Fruit fly (Drosophila melanogaster): ENCODE results near the gene CG8945.

Gene CG8945

DNA sequence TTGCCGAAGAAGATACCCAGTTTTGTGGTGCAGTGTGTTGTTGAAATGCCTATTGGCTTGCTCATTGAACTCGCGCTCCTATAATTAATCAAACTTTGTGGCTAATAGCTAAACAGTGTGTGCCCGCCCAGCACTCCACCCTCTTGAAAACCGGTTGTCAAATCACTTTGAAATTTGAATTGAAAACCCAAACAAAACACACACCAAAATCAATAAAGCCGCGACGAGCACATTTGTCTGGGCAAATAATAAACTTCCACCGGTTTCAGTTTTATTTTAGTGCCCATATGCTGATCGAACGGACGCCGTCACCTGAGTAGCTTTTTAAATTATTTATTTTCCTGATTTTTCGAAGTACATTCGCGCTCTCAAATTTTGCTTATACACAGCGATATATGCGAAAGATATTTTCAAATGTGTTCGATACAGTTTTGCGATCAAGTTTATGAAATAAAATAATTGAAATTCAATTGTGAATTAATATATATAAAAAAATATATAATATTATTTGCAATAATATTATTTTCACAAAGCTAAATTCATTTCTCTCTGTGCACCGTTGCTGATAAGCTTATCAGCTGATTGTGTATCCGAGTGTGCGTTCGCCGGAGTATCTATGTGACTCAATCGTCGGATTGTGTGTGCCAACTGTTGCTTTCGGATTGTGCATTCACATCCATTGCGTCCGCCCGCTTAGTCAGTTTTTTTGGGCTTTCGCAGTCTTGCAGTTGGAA is 42.4 kb upstream of the CG8945 start (continued):
- 0 out of 3 replicates have a peak, but pooled peaks have one; percentile 7 for TF ChIP-seq C15 (GFP tag; IDR thresholded peaks at IDR 0.05)
- TF ChIP-seq NfI (GFP tag; optimal IDR thresholded peaks at IDR 0.05) = peak; percentile 83
- TF ChIP-seq pan (optimal IDR thresholded peaks at IDR 0.05) = no peak
- peak in 1 of 2 experiments; percentile 85 for TF ChIP-seq pan (GFP tag; optimal IDR thresholded peaks at IDR 0.05 in 1 of 2, IDR thresholded peaks at IDR 0.05 in 1 of 2)
- no peak for TF ChIP-seq MESR4 (GFP tag; optimal IDR thresholded peaks at IDR 0.05)
- no peak for TF ChIP-seq Dp (GFP tag; optimal IDR thresholded peaks at IDR 0.05)
- peak in 1 of 2 experiments; percentile 46 for TF ChIP-seq Hr78 (GFP tag; optimal IDR thresholded peaks at IDR 0.05)
- TF ChIP-seq CG7357 (GFP tag; IDR thresholded peaks at IDR 0.05) = peak; percentile 49; the same call in 1 of the 3 replicates
- peak; percentile 82 for TF ChIP-seq phol (tag; optimal IDR thresholded peaks at IDR 0.05)
- no peak for TF ChIP-seq Dip2 (GFP tag; IDR thresholded peaks at IDR 0.05)
- no peak for TF ChIP-seq Kr (GFP tag; optimal IDR thresholded peaks at IDR 0.05)
- peak; percentile 40 for TF ChIP-seq MTF-1 (GFP tag; optimal IDR thresholded peaks at IDR 0.05; ENCODE audit: borderline replicate concordance)
- peak; percentile 80; the same call in 1 of the 2 replicates for TF ChIP-seq CG5953 (GFP tag; IDR thresholded peaks at IDR 0.05)
- no peak; the same call in 1 of the 2 replicates for TF ChIP-seq Lim3 (GFP tag; IDR thresholded peaks at IDR 0.05)
- peak; percentile 19 for TF ChIP-seq CrebB (tag; optimal IDR thresholded peaks at IDR 0.05)
- TF ChIP-seq stwl (tag; optimal IDR thresholded peaks at IDR 0.05) = no peak
- no peak for TF ChIP-seq HLH4C (GFP tag; IDR thresholded peaks at IDR 0.05; ENCODE audit: partially characterized antibody)
- peak; percentile 64; the same call in 2 of the 3 replicates for TF ChIP-seq CG11093 (GFP tag; IDR thresholded peaks at IDR 0.05)
- TF ChIP-seq sug (tag; optimal IDR thresholded peaks at IDR 0.05) = peak; percentile 65
- peak; percentile 73 for TF ChIP-seq sob (GFP tag; IDR thresholded peaks at IDR 0.05)
- TF ChIP-seq CG7928 (GFP tag; optimal IDR thresholded peaks at IDR 0.05) = peak; percentile 22
- peak; percentile 68; the same call in 1 of the 2 replicates for TF ChIP-seq klu (GFP tag; IDR thresholded peaks at IDR 0.05)
- TF ChIP-seq CG6272 (GFP tag; IDR thresholded peaks at IDR 0.05) = peak; percentile 56; the same call in 1 of the 2 replicates
- TF ChIP-seq repo (GFP tag; optimal IDR thresholded peaks at IDR 0.05) = no peak
- TF ChIP-seq CG12155 (GFP tag; optimal IDR thresholded peaks at IDR 0.05) = peak; percentile 58
- TF ChIP-seq salm (tag; optimal IDR thresholded peaks at IDR 0.05) = peak; percentile 71
- peak; percentile 90 for TF ChIP-seq GATAe (GFP tag; conservative IDR thresholded peaks at IDR 0.05)
- TF ChIP-seq Six4 (GFP tag; optimal IDR thresholded peaks at IDR 0.05) = peak; percentile 76
- TF ChIP-seq CG1603 (tag; optimal IDR thresholded peaks at IDR 0.05) = no peak
- peak; percentile 86 for TF ChIP-seq CG13296 (GFP tag; optimal IDR thresholded peaks at IDR 0.05)
- peak; percentile 83 for TF ChIP-seq Rfx (GFP tag; IDR thresholded peaks at IDR 0.05)
- no peak for TF ChIP-seq lov (optimal IDR thresholded peaks at IDR 0.05)
- no peak for TF ChIP-seq lov (GFP tag; IDR thresholded peaks at IDR 0.05)
- no peak for TF ChIP-seq gro (GFP tag; optimal IDR thresholded peaks at IDR 0.05)
- peak; percentile 58; the same call in 1 of the 2 replicates for TF ChIP-seq rib (GFP tag; IDR thresholded peaks at IDR 0.05)
- TF ChIP-seq CG10565 (GFP tag; optimal IDR thresholded peaks at IDR 0.05) = no peak
- no peak for TF ChIP-seq fru (optimal IDR thresholded peaks at IDR 0.05)
- TF ChIP-seq Chrac-16 (GFP tag; optimal IDR thresholded peaks at IDR 0.05) = peak; percentile 49
- peak; percentile 60 for TF ChIP-seq CG30403 (GFP tag; optimal IDR thresholded peaks at IDR 0.05)
- peak; percentile 89 for TF ChIP-seq Fer1 (GFP tag; optimal IDR thresholded peaks at IDR 0.05)
- no peak for TF ChIP-seq yki (optimal IDR thresholded peaks at IDR 0.05)
- TF ChIP-seq chm (GFP tag; IDR thresholded peaks at IDR 0.05) = 0 out of 2 replicates have a peak, but pooled peaks have one; percentile 40
- no peak for TF ChIP-seq Neu2 (GFP tag; optimal IDR thresholded peaks at IDR 0.05; ENCODE audit: borderline replicate concordance)
- peak; percentile 29 for TF ChIP-seq CG15011 (GFP tag; optimal IDR thresholded peaks at IDR 0.05)
- peak; percentile 53; the same call in 1 of the 3 replicates for TF ChIP-seq Mrtf (GFP tag; IDR thresholded peaks at IDR 0.05)
- TF ChIP-seq CG7271 (tag; optimal IDR thresholded peaks at IDR 0.05) = peak; percentile 47
- no peak for TF ChIP-seq crc (GFP tag; optimal IDR thresholded peaks at IDR 0.05)
- TF ChIP-seq ken (GFP tag; IDR thresholded peaks at IDR 0.05) = peak; percentile 69; the same call in 1 of the 3 replicates
- peak; percentile 55 for TF ChIP-seq Adf1 (GFP tag; IDR thresholded peaks at IDR 0.05)
- peak; percentile 73 for TF ChIP-seq H2.0 (GFP tag; IDR thresholded peaks at IDR 0.05)
